Worm (Caenorhabditis elegans): Measurements from ENCODE around the gene F35E12.6.

F35E12.6 gene

DNA sequence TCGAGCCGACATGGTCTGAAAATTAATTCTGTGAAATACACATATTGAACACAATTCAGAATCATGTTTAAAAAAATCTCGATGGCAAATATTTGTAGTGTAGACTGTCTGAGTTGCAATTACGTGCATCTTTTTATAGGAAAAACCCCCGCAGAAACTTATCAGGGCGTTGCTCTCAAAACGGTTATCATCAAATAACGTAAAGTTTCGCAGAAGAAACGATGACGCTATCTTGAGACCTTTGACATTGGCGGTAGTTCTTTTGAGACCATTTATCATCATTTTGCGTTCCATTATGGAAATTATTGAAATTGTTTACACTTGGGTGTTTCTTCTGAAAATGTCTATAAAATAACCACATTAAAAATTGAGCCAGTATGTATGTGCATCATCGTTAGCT lies 5.3 kb downstream of the F35E12.6 start, which contains the start of gene dct-17:
dct-17 (minus strand) TSS at position 23 of the 400 bp plus-strand sequence.
- TF ChIP-seq fos-1 (tag; optimal IDR thresholded peaks at IDR 0.05) (peak; percentile 91), sem-4 (tag; optimal IDR thresholded peaks at IDR 0.05) (no peak), skn-1 (tag; optimal IDR thresholded peaks at IDR 0.05) (peak; percentile 48), snpc-4 (tag; optimal IDR thresholded peaks at IDR 0.05) (no peak), sma-9 (GFP tag; optimal IDR thresholded peaks at IDR 0.05) (no peak), sma-9 (tag; optimal IDR thresholded peaks at IDR 0.05) (no peak), crh-2 (tag; optimal IDR thresholded peaks at IDR 0.05) (no peak), nhr-12 (tag; optimal IDR thresholded peaks at IDR 0.05) (no peak), mab-5 (tag; optimal IDR thresholded peaks at IDR 0.05) (no peak)

ce11 chrV:13725574-13725973 lies 10.5 kb downstream of the F35E12.6 start, which contains the start of gene fbxa-181:
fbxa-181 (plus strand) TSS chrV:13725874.
- TF ChIP-seq fos-1 (tag; optimal IDR thresholded peaks at IDR 0.05), result no peak
- TF ChIP-seq nhr-21 (tag; optimal IDR thresholded peaks at IDR 0.05), result no peak

- TF ChIP-seq nhr-12 (tag; optimal IDR thresholded peaks at IDR 0.05) (no peak), F13H6.1 (tag; optimal IDR thresholded peaks at IDR 0.05) (no peak), ztf-1 (GFP tag; conservative IDR thresholded peaks at IDR 0.05) (no peak), lin-39 (tag; optimal IDR thresholded peaks at IDR 0.05) (no peak), nhr-11 (tag; optimal IDR thresholded peaks at IDR 0.05) (no peak), aly-2 (tag; optimal IDR thresholded peaks at IDR 0.05) (no peak), nhr-10 (tag; optimal IDR thresholded peaks at IDR 0.05) (no peak), egl-27 (tag; optimal IDR thresholded peaks at IDR 0.05) (no peak), nhr-25 (tag; optimal IDR thresholded peaks at IDR 0.05) (no peak), nhr-77 (tag; optimal IDR thresholded peaks at IDR 0.05) (no peak)
Observed at ce11 chrV:13724781-13725180, 11.3 kb downstream of the F35E12.6 start, which contains the start of gene F35E12.2. F35E12.2 (minus strand) TSS chrV:13724881.

DNA sequence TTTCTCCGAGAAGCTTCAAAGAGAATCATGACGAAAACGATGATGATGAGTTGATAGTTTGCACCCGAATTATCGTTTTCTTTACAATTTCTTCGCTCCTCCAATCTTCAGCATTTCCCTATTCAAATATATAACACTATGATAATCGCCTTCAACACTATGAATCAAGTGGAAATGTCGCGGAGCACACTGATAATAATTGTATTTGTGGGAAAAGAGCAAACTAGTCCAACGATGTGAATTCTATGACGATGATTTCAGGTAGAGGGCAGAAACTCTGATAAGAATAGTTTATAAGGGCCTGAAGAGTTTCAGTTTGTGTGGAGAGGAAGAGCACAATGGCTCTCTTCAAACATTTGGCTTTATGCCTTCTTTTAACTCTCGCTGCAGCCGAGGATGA lies 19.5 kb downstream of the F35E12.6 start, which contains the start of gene T01D3.6:
T01D3.6 (plus strand) TSS at position 294 of the 400 bp plus-strand sequence.
- TF ChIP-seq lsy-2 (tag; optimal IDR thresholded peaks at IDR 0.05) (no peak), blmp-1 (tag; optimal IDR thresholded peaks at IDR 0.05; ENCODE audit: insufficient read depth) (no peak), fos-1 (tag; optimal IDR thresholded peaks at IDR 0.05) (peak; percentile 88), sma-9 (GFP tag; optimal IDR thresholded peaks at IDR 0.05) (peak; percentile 56), sma-9 (tag; optimal IDR thresholded peaks at IDR 0.05) (no peak), ceh-16 (tag; optimal IDR thresholded peaks at IDR 0.05) (no peak), peb-1 (tag; optimal IDR thresholded peaks at IDR 0.05) (no peak), ztf-4 (tag; optimal IDR thresholded peaks at IDR 0.05) (no peak), lin-39 (tag; optimal IDR thresholded peaks at IDR 0.05) (no peak), lin-11 (tag; optimal IDR thresholded peaks at IDR 0.05) (no peak), aly-2 (tag; optimal IDR thresholded peaks at IDR 0.05) (no peak), skn-1 (tag; optimal IDR thresholded peaks at IDR 0.05) (no peak), unc-62 (GFP tag; optimal IDR thresholded peaks at IDR 0.05) (no peak), lin-13 (GFP tag; optimal IDR thresholded peaks at IDR 0.05) (no peak), sem-4 (tag; optimal IDR thresholded peaks at IDR 0.05) (no peak), sma-3 (GFP tag; optimal IDR thresholded peaks at IDR 0.05) (no peak), unc-55 (GFP tag; optimal IDR thresholded peaks at IDR 0.05) (no peak), nhr-10 (tag; optimal IDR thresholded peaks at IDR 0.05) (no peak), mab-5 (tag; optimal IDR thresholded peaks at IDR 0.05) (no peak), ama-1 (optimal IDR thresholded peaks at IDR 0.05) (no peak), dmd-4 (tag; optimal IDR thresholded peaks at IDR 0.05) (no peak), ztf-11 (tag; optimal IDR thresholded peaks at IDR 0.05) (no peak), nhr-12 (tag; optimal IDR thresholded peaks at IDR 0.05) (no peak), gmeb-1 (tag; optimal IDR thresholded peaks at IDR 0.05) (peak; percentile 34), snpc-4 (tag; optimal IDR thresholded peaks at IDR 0.05) (no peak), nhr-237 (tag; optimal IDR thresholded peaks at IDR 0.05) (no peak), Y55F3AM.14 (GFP tag; optimal IDR thresholded peaks at IDR 0.05) (no peak), nhr-129 (tag; optimal IDR thresholded peaks at IDR 0.05) (no peak)

DNA sequence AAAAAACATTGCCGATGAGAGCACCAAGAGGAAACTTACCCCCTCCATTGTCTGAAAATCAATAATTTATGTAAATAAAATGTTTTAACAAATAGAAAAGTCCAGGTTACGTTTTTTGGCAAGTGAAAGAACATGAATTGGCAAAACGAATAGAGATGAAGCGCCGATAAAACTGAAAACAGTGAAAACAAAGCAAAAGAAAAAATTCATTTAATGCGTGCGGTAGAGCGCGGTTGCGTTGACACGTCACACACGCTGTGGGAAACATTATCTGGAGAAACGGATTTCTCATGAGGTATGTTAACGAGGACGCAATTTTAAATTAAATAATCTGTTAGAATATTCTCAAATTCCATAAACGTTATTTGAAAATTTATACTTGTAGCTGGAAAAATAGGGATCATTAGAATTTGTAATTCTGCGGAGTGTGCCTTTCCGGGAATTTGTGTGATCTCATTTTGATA lies 20.8 kb downstream of the F35E12.6 start, which contains the start of gene zipt-9:
zipt-9 (minus strand) TSS at position 51 of the 464 bp plus-strand sequence.
- TF ChIP-seq mbf-1 (tag; optimal IDR thresholded peaks at IDR 0.05) (no peak), unc-55 (GFP tag; optimal IDR thresholded peaks at IDR 0.05) (peak; percentile 90), nhr-11 (tag; optimal IDR thresholded peaks at IDR 0.05) (no peak), nhr-10 (tag; optimal IDR thresholded peaks at IDR 0.05) (no peak), skn-1 (tag; optimal IDR thresholded peaks at IDR 0.05) (no peak), Y55F3AM.14 (GFP tag; optimal IDR thresholded peaks at IDR 0.05) (peak; percentile 20), lsy-2 (tag; optimal IDR thresholded peaks at IDR 0.05) (peak; percentile 50 to 86), mab-5 (tag; optimal IDR thresholded peaks at IDR 0.05) (no peak), sem-4 (tag; optimal IDR thresholded peaks at IDR 0.05) (peak; percentile 53), aly-2 (tag; optimal IDR thresholded peaks at IDR 0.05) (no peak), ztf-4 (tag; optimal IDR thresholded peaks at IDR 0.05) (no peak), snpc-4 (tag; optimal IDR thresholded peaks at IDR 0.05) (peak; percentile 10), ceh-16 (tag; optimal IDR thresholded peaks at IDR 0.05) (no peak), crh-2 (tag; optimal IDR thresholded peaks at IDR 0.05) (peak; percentile 89), unc-62 (GFP tag; optimal IDR thresholded peaks at IDR 0.05) (no peak), unc-39 (tag; optimal IDR thresholded peaks at IDR 0.05) (no peak), zag-1 (tag; optimal IDR thresholded peaks at IDR 0.05) (peak; percentile 36), sma-3 (GFP tag; optimal IDR thresholded peaks at IDR 0.05) (peak; percentile 94), nhr-12 (tag; optimal IDR thresholded peaks at IDR 0.05) (no peak), nhr-77 (tag; optimal IDR thresholded peaks at IDR 0.05) (no peak), C34F6.9 (tag; optimal IDR thresholded peaks at IDR 0.05) (peak; percentile 92), dmd-4 (tag; optimal IDR thresholded peaks at IDR 0.05) (no peak), blmp-1 (tag; optimal IDR thresholded peaks at IDR 0.05; ENCODE audit: insufficient read depth) (peak; percentile 64), F13H6.1 (tag; optimal IDR thresholded peaks at IDR 0.05) (peak; percentile 73), ceh-82 (tag; optimal IDR thresholded peaks at IDR 0.05) (peak; percentile 41), nhr-21 (tag; optimal IDR thresholded peaks at IDR 0.05) (peak; percentile 65), fos-1 (tag; optimal IDR thresholded peaks at IDR 0.05) (peak; percentile 70)

Data from whole organism, L2 larva.